Worm (Caenorhabditis elegans) whole organism, L4 larva: ENCODE results near the gene mel-28.

Experiments used
- D1046.2 ChIP-seq: fragments of 200-800 bp; sonication (Bioruptor generic); IDR thresholded peaks from 2 replicates; pipeline ENCODE4 v1.3.6; 2022; ENCODE audit warnings: missing genetic modification characterization, missing compliant biosample characterization
- F10B5.3 ChIP-seq: sonication (generic microtip); optimal IDR thresholded peaks from 2 replicates; lab custom pipeline; 2016; ENCODE audit warnings: mild to moderate bottlenecking, missing genetic modification characterization, missing compliant biosample characterization
- F37D6.2 ChIP-seq: sonication (generic microtip); optimal IDR thresholded peaks from 2 replicates; lab custom pipeline; 2016; ENCODE audit warnings: mild to moderate bottlenecking, missing genetic modification characterization, missing compliant biosample characterization
- R02D3.7 ChIP-seq: fragments of 150-350 bp; sonication (generic microtip); optimal IDR thresholded peaks from 3 replicates; lab custom pipeline; 2014; ENCODE audit warnings: missing biosample characterization, missing genetic modification characterization
- T20F7.1 ChIP-seq: fragments of 200-800 bp; sonication (Bioruptor generic); optimal IDR thresholded peaks from 2 replicates; lab custom pipeline; 2018; ENCODE audit warnings: mild to moderate bottlenecking, missing genetic modification characterization, missing compliant biosample characterization
- T26A8.4 ChIP-seq: fragments of 200-800 bp; sonication (Bioruptor generic); IDR thresholded peaks from 2 replicates; pipeline ENCODE4 v1.3.6; 2022; ENCODE audit warnings: missing genetic modification characterization, missing compliant biosample characterization
- Y105C5A.15 ChIP-seq: fragments of 200-800 bp; sonication (Bioruptor generic); IDR thresholded peaks from 2 replicates; pipeline ENCODE4 v1.3.6; 2022; ENCODE audit warnings: missing genetic modification characterization, missing compliant biosample characterization
- ZK337.2 ChIP-seq: fragments of 200-800 bp; sonication (Bioruptor generic); IDR thresholded peaks from 2 replicates; pipeline ENCODE4 v1.3.6; 2022; ENCODE audit warnings: missing genetic modification reagents, missing genetic modification characterization, missing compliant biosample characterization
- ZK546.5 ChIP-seq, 2 experiments: sonication (generic microtip); optimal IDR thresholded peaks; 2 replicates each; lab custom pipeline; 2017; ENCODE audit warnings: missing biosample characterization in 2 of 2, missing genetic modification characterization in 2 of 2
- ama-1 ChIP-seq: fragments of 150-350 bp; optimal IDR thresholded peaks from 2 replicates; lab custom pipeline; 2014; ENCODE audit warnings: inconsistent platforms, mixed read lengths
- arid-1 ChIP-seq: fragments of 200-800 bp; sonication (Bioruptor generic); conservative IDR thresholded peaks from 2 replicates; pipeline ENCODE4 v1.3.6; 2022; ENCODE audit warnings: missing genetic modification reagents, missing genetic modification characterization, missing compliant biosample characterization
- ceh-28 ChIP-seq: fragments of 150-350 bp; optimal IDR thresholded peaks from 2 replicates; lab custom pipeline; 2014; ENCODE audit warnings: missing biosample characterization, missing genetic modification reagents, missing genetic modification characterization
- ceh-32 ChIP-seq: sonication (generic microtip); optimal IDR thresholded peaks from 2 replicates; lab custom pipeline; 2016; ENCODE audit warnings: mild to moderate bottlenecking, missing genetic modification characterization, missing compliant biosample characterization; ENCODE audit not compliant: poor library complexity
- ceh-62 ChIP-seq: sonication (generic microtip); optimal IDR thresholded peaks from 2 replicates; lab custom pipeline; 2017; ENCODE audit warnings: missing biosample characterization, missing genetic modification characterization
- cey-2 ChIP-seq: sonication (generic microtip); optimal IDR thresholded peaks from 3 replicates; lab custom pipeline; 2017; ENCODE audit warnings: missing genetic modification characterization, mild to moderate bottlenecking, missing compliant biosample characterization, antibody characterized with exemption, borderline replicate concordance; ENCODE audit not compliant: insufficient read depth
- ctbp-1 ChIP-seq: fragments of 200-800 bp; sonication (Bioruptor generic); IDR thresholded peaks from 2 replicates; pipeline ENCODE4 v1.3.6; 2022; ENCODE audit warnings: missing genetic modification reagents, missing genetic modification characterization, missing compliant biosample characterization
- daf-19 ChIP-seq: fragments of 200-800 bp; sonication (Bioruptor generic); conservative IDR thresholded peaks from 2 replicates; pipeline ENCODE4 v1.3.6; 2022; ENCODE audit warnings: missing genetic modification characterization, missing compliant biosample characterization
- dmd-6 ChIP-seq: fragments of 200-800 bp; sonication (Bioruptor generic); IDR thresholded peaks from 2 replicates; pipeline ENCODE4 v1.3.6; 2022; ENCODE audit warnings: missing genetic modification reagents, missing genetic modification characterization, missing compliant biosample characterization
- dpl-1 ChIP-seq: fragments of 150-350 bp; optimal IDR thresholded peaks from 2 replicates; lab custom pipeline; 2014; ENCODE audit warnings: missing biosample characterization, missing genetic modification reagents, missing genetic modification characterization
- egl-43 ChIP-seq: fragments of 200-800 bp; sonication (Bioruptor generic); IDR thresholded peaks from 2 replicates; pipeline ENCODE4 v1.3.6; 2022; ENCODE audit warnings: missing genetic modification reagents, missing genetic modification characterization, missing compliant biosample characterization
- fkh-10 ChIP-seq: fragments of 150-350 bp; optimal IDR thresholded peaks from 2 replicates; lab custom pipeline; 2014; ENCODE audit warnings: missing biosample characterization, missing genetic modification reagents, missing genetic modification characterization
- fos-1 ChIP-seq: fragments of 150-350 bp; optimal IDR thresholded peaks from 2 replicates; lab custom pipeline; 2014; ENCODE audit warnings: missing biosample characterization, missing genetic modification characterization
- gei-8 ChIP-seq: fragments of 200-800 bp; sonication (Bioruptor generic); optimal IDR thresholded peaks from 2 replicates; lab custom pipeline; 2018; ENCODE audit warnings: mild to moderate bottlenecking, missing genetic modification characterization, missing compliant biosample characterization
- hif-1 ChIP-seq, 2 experiments: sonication (generic microtip); optimal IDR thresholded peaks; 2 replicates each; lab custom pipeline; 2016 to 2017; ENCODE audit warnings: missing compliant biosample characterization in 2 of 2, missing genetic modification characterization in 2 of 2, missing genetic modification reagents in 2 of 2, missing genotype in 2 of 2, mild to moderate bottlenecking in 1 of 2
- hlh-11 ChIP-seq: fragments of 200-800 bp; sonication (Bioruptor generic); optimal IDR thresholded peaks from 2 replicates; lab custom pipeline; 2018; ENCODE audit warnings: mild to moderate bottlenecking, missing genetic modification characterization, missing compliant biosample characterization
- hlh-30 ChIP-seq: sonication (generic microtip); optimal IDR thresholded peaks from 2 replicates; lab custom pipeline; 2017; ENCODE audit warnings: antibody characterized with exemption, mild to moderate bottlenecking, missing genetic modification characterization, missing compliant biosample characterization; ENCODE audit not compliant: insufficient read depth
- lim-7 ChIP-seq: fragments of 200-800 bp; sonication (Bioruptor generic); IDR thresholded peaks from 2 replicates; pipeline ENCODE4 v1.3.6; 2022; ENCODE audit warnings: missing genetic modification characterization, missing compliant biosample characterization
- lin-1 ChIP-seq: fragments of 200-800 bp; sonication (Bioruptor generic); IDR thresholded peaks from 2 replicates; pipeline ENCODE4 v1.3.6; 2022; ENCODE audit warnings: missing genetic modification reagents, missing genetic modification characterization, missing compliant biosample characterization
- lin-13 ChIP-seq: fragments of 150-350 bp; optimal IDR thresholded peaks from 2 replicates; lab custom pipeline; 2014; ENCODE audit warnings: missing biosample characterization, missing genetic modification reagents, missing genetic modification characterization
- lin-15B ChIP-seq: fragments of 150-350 bp; sonication (generic microtip); optimal IDR thresholded peaks from 3 replicates; lab custom pipeline; 2014; ENCODE audit warnings: missing biosample characterization, missing genetic modification characterization
- lin-29 ChIP-seq: fragments of 200-800 bp; sonication (Bioruptor generic); IDR thresholded peaks from 2 replicates; pipeline ENCODE4 v1.3.6; 2022; ENCODE audit warnings: missing genetic modification reagents, missing genetic modification characterization, missing compliant biosample characterization
- lin-39 ChIP-seq: fragments of 150-350 bp; optimal IDR thresholded peaks from 2 replicates; lab custom pipeline; 2014; ENCODE audit warnings: missing biosample characterization, missing genetic modification reagents, missing genetic modification characterization
- mdt-29 ChIP-seq: fragments of 200-800 bp; sonication (Bioruptor generic); IDR thresholded peaks from 2 replicates; pipeline ENCODE4 v1.3.6; 2022; ENCODE audit warnings: missing genetic modification reagents, missing genetic modification characterization, missing compliant biosample characterization
- mxl-3 ChIP-seq: fragments of 200-800 bp; sonication (Bioruptor generic); optimal IDR thresholded peaks from 2 replicates; lab custom pipeline; 2018; ENCODE audit warnings: mild to moderate bottlenecking, missing genetic modification characterization, missing compliant biosample characterization
- nhr-237 ChIP-seq: sonication (generic microtip); optimal IDR thresholded peaks from 2 replicates; lab custom pipeline; 2017; ENCODE audit warnings: missing biosample characterization, missing genetic modification characterization
- nhr-28 ChIP-seq: fragments of 150-350 bp; optimal IDR thresholded peaks from 2 replicates; lab custom pipeline; 2014; ENCODE audit warnings: missing biosample characterization, missing genetic modification characterization
- nhr-41 ChIP-seq: fragments of 200-800 bp; sonication (Bioruptor generic); IDR thresholded peaks from 2 replicates; pipeline ENCODE4 v1.3.6; 2022; ENCODE audit warnings: missing genetic modification reagents, missing genetic modification characterization, missing compliant biosample characterization
- nhr-48 ChIP-seq: sonication (generic microtip); optimal IDR thresholded peaks from 2 replicates; lab custom pipeline; 2016; ENCODE audit warnings: mild to moderate bottlenecking, missing genetic modification characterization, missing compliant biosample characterization
- nhr-77 ChIP-seq: fragments of 150-350 bp; optimal IDR thresholded peaks from 2 replicates; lab custom pipeline; 2014; ENCODE audit warnings: missing biosample characterization, missing genetic modification characterization
- pha-4 ChIP-seq, 2 experiments: fragments of 150-350 bp in 1 of 2; fragments of 200-800 bp in 1 of 2; sonication (Bioruptor generic) in 1 of 2; IDR thresholded peaks in 1 of 2; optimal IDR thresholded peaks in 1 of 2; 2 replicates each; pipeline versions ENCODE4 v1.3.6 to Lab custom; 2014 to 2022; ENCODE audit warnings: missing genetic modification characterization in 2 of 2, missing genetic modification reagents in 2 of 2, missing biosample characterization in 1 of 2, missing compliant biosample characterization in 1 of 2
- saeg-2 ChIP-seq: fragments of 200-800 bp; sonication (Bioruptor generic); IDR thresholded peaks from 2 replicates; pipeline ENCODE4 v1.3.6; 2022; ENCODE audit warnings: missing genetic modification reagents, missing genetic modification characterization, missing compliant biosample characterization
- sdz-12 ChIP-seq: fragments of 200-800 bp; sonication (Bioruptor generic); optimal IDR thresholded peaks from 2 replicates; lab custom pipeline; 2018; ENCODE audit warnings: mild to moderate bottlenecking, missing genetic modification characterization, missing compliant biosample characterization
- snpc-1.2 ChIP-seq: fragments of 200-800 bp; sonication (Bioruptor generic); IDR thresholded peaks from 2 replicates; pipeline ENCODE4 v1.3.6; 2022; ENCODE audit warnings: missing genetic modification reagents, missing genetic modification characterization, missing compliant biosample characterization
- snpc-4 ChIP-seq: fragments of 150-350 bp; optimal IDR thresholded peaks from 2 replicates; lab custom pipeline; 2014; ENCODE audit warnings: missing biosample characterization, missing genetic modification characterization
- spr-3 ChIP-seq: fragments of 200-800 bp; sonication (Bioruptor generic); optimal IDR thresholded peaks from 2 replicates; lab custom pipeline; 2018; ENCODE audit warnings: mild to moderate bottlenecking, missing genetic modification characterization, missing compliant biosample characterization
- tag-97 ChIP-seq: fragments of 200-800 bp; sonication (Bioruptor generic); IDR thresholded peaks from 2 replicates; pipeline ENCODE4 v1.3.6; 2022; ENCODE audit warnings: missing genetic modification characterization, missing compliant biosample characterization
- unc-62 ChIP-seq, 3 experiments: fragments of 150-350 bp in 1 of 3; sonication (generic microtip); optimal IDR thresholded peaks in 2 of 3; peaks in 1 of 3; 1 replicate in 1 of 3; 2 replicates in 2 of 3; lab custom pipeline; 2014 to 2017; ENCODE audit warnings: missing biosample characterization in 3 of 3, missing genetic modification characterization in 3 of 3, missing genetic modification reagents in 3 of 3, missing genotype in 1 of 3
- vab-7 ChIP-seq: fragments of 200-800 bp; sonication (Bioruptor generic); IDR thresholded peaks from 2 replicates; pipeline ENCODE4 v1.3.6; 2022; ENCODE audit warnings: missing genetic modification reagents, missing genetic modification characterization, missing compliant biosample characterization
- zag-1 ChIP-seq: fragments of 150-350 bp; optimal IDR thresholded peaks from 2 replicates; lab custom pipeline; 2014; ENCODE audit warnings: missing biosample characterization, missing genetic modification characterization

Gene mel-28

DNA sequence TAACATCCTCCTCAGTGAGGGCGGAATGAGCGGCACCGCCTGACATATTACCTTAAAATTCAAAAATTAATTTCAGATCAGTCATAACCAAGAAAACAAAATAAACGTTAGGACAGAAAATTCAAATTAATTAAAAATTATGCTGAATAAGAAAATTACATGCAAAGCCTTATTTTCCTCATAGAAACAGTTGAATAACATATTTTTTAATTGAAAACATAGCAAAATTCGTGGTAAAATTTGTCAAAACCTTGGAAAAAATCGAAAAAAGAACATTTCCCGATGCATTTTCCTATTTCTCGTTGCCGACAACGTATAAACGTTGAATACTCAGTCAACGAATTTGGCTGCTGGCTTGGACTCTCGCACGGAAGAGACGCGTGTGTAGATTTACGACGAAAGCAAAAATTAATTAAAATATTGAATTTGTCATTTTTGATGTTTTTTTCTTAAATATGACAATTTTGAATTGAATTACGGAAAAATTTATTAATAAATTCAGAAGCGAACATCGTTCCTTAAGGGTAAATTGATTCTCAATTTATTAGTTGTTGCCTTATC is 31.8 kb upstream of the mel-28 start, which contains the start of the genes rps-0 and rbg-3:
TSS of gene rps-0 (minus strand) at position 51 of the 561 bp plus-strand sequence.
TSS of gene rbg-3 (plus strand) at position 424 of the 561 bp plus-strand sequence.
- no peak for TF ChIP-seq lin-29
- no peak for TF ChIP-seq spr-3 (GFP tag; lab: Kevin White, UChicago)
- no peak for TF ChIP-seq tag-97 (GFP tag; lab: Robert Waterston, UW)
- TF ChIP-seq nhr-28 (tag; lab: Kevin White, UChicago) = peak; percentile 83
- no peak for TF ChIP-seq ZK337.2 (GFP tag; lab: Robert Waterston, UW)
- peak in 1 of 2 experiments; percentile 58 for TF ChIP-seq ZK546.5 (tag; optimal IDR thresholded peaks at IDR 0.05; lab: Kevin White, UChicago)
- TF ChIP-seq fos-1 (tag; lab: Kevin White, UChicago) = no peak
- peak; percentile 77 for TF ChIP-seq dmd-6 (GFP tag; lab: Robert Waterston, UW)
- no peak for TF ChIP-seq ceh-62 (tag; lab: Kevin White, UChicago)
- no peak for TF ChIP-seq nhr-41
- peak; percentile 61; the same call in 1 of the 2 replicates for TF ChIP-seq ctbp-1 (GFP tag; lab: Robert Waterston, UW)
- TF ChIP-seq lin-1 (GFP tag; lab: Robert Waterston, UW) = no peak
- TF ChIP-seq snpc-4 (tag; lab: Kevin White, UChicago) = no peak
- no peak for TF ChIP-seq nhr-237
- no peak for TF ChIP-seq ceh-28 (tag; lab: Kevin White, UChicago)
- no peak for TF ChIP-seq zag-1 (tag; lab: Kevin White, UChicago)
- peak; percentile 37; the same call in 1 of the 2 replicates for TF ChIP-seq pha-4 (GFP tag; IDR thresholded peaks at IDR 0.05; lab: Robert Waterston, UW)
- TF ChIP-seq pha-4 (tag; optimal IDR thresholded peaks at IDR 0.05; lab: Kevin White, UChicago) = peak; percentile 68
- no peak for TF ChIP-seq sdz-12 (GFP tag; lab: Kevin White, UChicago)
- TF ChIP-seq nhr-48 (tag; lab: Kevin White, UChicago) = peak; percentile 46
- peak in 1 of 2 experiments; percentile 5 for TF ChIP-seq unc-62 (GFP tag; optimal IDR thresholded peaks at IDR 0.05 in 1 of 2; lab: Kevin White, UChicago)
- TF ChIP-seq unc-62 (tag; optimal IDR thresholded peaks at IDR 0.05; lab: Kevin White, UChicago) = no peak
- no peak for TF ChIP-seq lin-39 (tag; lab: Kevin White, UChicago)
- peak; percentile 88 for TF ChIP-seq fkh-10 (GFP tag; lab: Kevin White, UChicago)
- no peak for TF ChIP-seq D1046.2 (GFP tag; lab: Robert Waterston, UW)
- TF ChIP-seq nhr-77 (tag; lab: Kevin White, UChicago) = peak; percentile 97
- TF ChIP-seq snpc-1.2 (GFP tag; lab: Robert Waterston, UW) = no peak
- TF ChIP-seq T26A8.4 (GFP tag; lab: Robert Waterston, UW) = peak; percentile 74
- TF ChIP-seq vab-7 = 0 out of 2 replicates have a peak, but pooled peaks have one; percentile 38
- TF ChIP-seq lin-15B (tag; lab: Kevin White, UChicago) = peak; percentile 26
- peak; percentile 12 to 75 for TF ChIP-seq hif-1 (tag; optimal IDR thresholded peaks at IDR 0.05; lab: Kevin White, UChicago)
- TF ChIP-seq Y105C5A.15 (GFP tag; lab: Robert Waterston, UW) = no peak
- TF ChIP-seq dpl-1 (GFP tag; lab: Kevin White, UChicago) = peak; percentile 93
- peak; percentile 90 for TF ChIP-seq R02D3.7 (tag; lab: Kevin White, UChicago)
- no peak for TF ChIP-seq egl-43
- no peak for TF ChIP-seq daf-19
- peak; percentile 83 for TF ChIP-seq hlh-30
- peak; percentile 57 for TF ChIP-seq arid-1 (GFP tag; lab: Robert Waterston, UW)
- peak; percentile 83 for TF ChIP-seq hlh-11 (tag; lab: Kevin White, UChicago)
- peak; percentile 84 for TF ChIP-seq lin-13 (GFP tag; lab: Kevin White, UChicago)
- TF ChIP-seq ceh-32 (tag; lab: Kevin White, UChicago) = no peak
- TF ChIP-seq T20F7.1 = peak; percentile 89
- TF ChIP-seq F37D6.2 = peak; percentile 80
- TF ChIP-seq lim-7 (GFP tag; lab: Robert Waterston, UW) = no peak
- TF ChIP-seq mdt-29 = no peak
- TF ChIP-seq saeg-2 (GFP tag; lab: Robert Waterston, UW) = no peak
- TF ChIP-seq F10B5.3 (tag; lab: Kevin White, UChicago) = peak; percentile 28
- peak; percentile 31 for TF ChIP-seq mxl-3 (GFP tag; lab: Kevin White, UChicago)
- no peak for TF ChIP-seq cey-2
- TF ChIP-seq ama-1 = no peak
- TF ChIP-seq gei-8 (GFP tag; lab: Kevin White, UChicago) = no peak
